Fruit fly (Drosophila melanogaster) whole organism, prepupa: ENCODE data around the gene tj.

Experiments
- CG10631 ChIP-seq: fragments of 200-800 bp; sonication (Bioruptor generic); optimal IDR thresholded peaks from 2 replicates; lab custom pipeline; 2016; ENCODE audit warnings: missing biosample characterization, missing genetic modification characterization
- CG10669 ChIP-seq: fragments of 200-800 bp; sonication (Bioruptor generic); optimal IDR thresholded peaks from 3 replicates; lab custom pipeline; 2018; ENCODE audit warnings: missing biosample characterization, mild to moderate bottlenecking, missing genetic modification characterization, moderate library complexity
- CG11294 ChIP-seq: fragments of 200-800 bp; sonication (Bioruptor generic); IDR thresholded peaks from 2 replicates; pipeline ENCODE4 v1.3.6; 2022; ENCODE audit warnings: missing biosample characterization, missing genetic modification characterization
- CG11902 ChIP-seq: fragments of 200-800 bp; sonication (Bioruptor generic); optimal IDR thresholded peaks from 3 replicates; lab custom pipeline; 2016; ENCODE audit warnings: missing biosample characterization, missing genetic modification characterization
- CG1621 ChIP-seq: fragments of 200-800 bp; sonication (Bioruptor generic); optimal IDR thresholded peaks from 3 replicates; lab custom pipeline; 2018; ENCODE audit warnings: missing biosample characterization, mild to moderate bottlenecking, missing genetic modification characterization
- CG31627 ChIP-seq: fragments of 200-800 bp; sonication (Bioruptor generic); optimal IDR thresholded peaks from 3 replicates; lab custom pipeline; 2016; ENCODE audit warnings: missing biosample characterization, missing genetic modification characterization
- CG34406 ChIP-seq: fragments of 200-800 bp; sonication (Bioruptor generic); optimal IDR thresholded peaks from 3 replicates; lab custom pipeline; 2016; ENCODE audit warnings: missing biosample characterization, missing genetic modification characterization
- CG3919 ChIP-seq: fragments of 200-800 bp; sonication (Bioruptor generic); optimal IDR thresholded peaks from 3 replicates; lab custom pipeline; 2016; ENCODE audit warnings: missing biosample characterization, missing genetic modification characterization
- CG4318 ChIP-seq: fragments of 200-800 bp; sonication (Bioruptor generic); optimal IDR thresholded peaks from 3 replicates; lab custom pipeline; 2017; ENCODE audit warnings: missing biosample characterization, mild to moderate bottlenecking, missing genetic modification characterization
- CG6276 ChIP-seq: fragments of 200-800 bp; sonication (Bioruptor generic); optimal IDR thresholded peaks from 2 replicates; lab custom pipeline; 2017; ENCODE audit warnings: missing biosample characterization, mild to moderate bottlenecking, missing genetic modification characterization
- CG8319 ChIP-seq: fragments of 200-800 bp; sonication (Bioruptor generic); optimal IDR thresholded peaks from 3 replicates; lab custom pipeline; 2016; ENCODE audit warnings: missing biosample characterization, missing genetic modification characterization
- CG8632 ChIP-seq: fragments of 200-800 bp; sonication (Bioruptor generic); optimal IDR thresholded peaks from 3 replicates; lab custom pipeline; 2016; ENCODE audit warnings: missing biosample characterization, missing genetic modification characterization
- CG9139 ChIP-seq: fragments of 200-800 bp; sonication (Bioruptor generic); optimal IDR thresholded peaks from 3 replicates; lab custom pipeline; 2017; ENCODE audit warnings: missing biosample characterization, mild to moderate bottlenecking, missing genetic modification characterization
- Eip75B ChIP-seq: fragments of 200-800 bp; sonication (Bioruptor generic); optimal IDR thresholded peaks from 3 replicates; lab custom pipeline; 2016; ENCODE audit warnings: missing biosample characterization, missing genetic modification characterization
- Eip93F ChIP-seq: fragments of 200-800 bp; sonication (Bioruptor generic); optimal IDR thresholded peaks from 2 replicates; lab custom pipeline; 2016; ENCODE audit warnings: missing biosample characterization, mild to moderate bottlenecking, missing genetic modification characterization
- Ets21C ChIP-seq: fragments of 200-800 bp; sonication (Bioruptor generic); optimal IDR thresholded peaks from 3 replicates; lab custom pipeline; 2016; ENCODE audit warnings: missing biosample characterization, missing genetic modification characterization
- Gug ChIP-seq: fragments of 200-800 bp; sonication (Bioruptor generic); IDR thresholded peaks from 2 replicates; pipeline ENCODE4 v1.3.6; 2022; ENCODE audit warnings: missing biosample characterization, missing genetic modification characterization
- Hr38 ChIP-seq: sonication (Bioruptor generic); optimal IDR thresholded peaks from 2 replicates; lab custom pipeline; 2016; ENCODE audit warnings: missing biosample characterization, missing genetic modification characterization
- Met ChIP-seq: fragments of 200-800 bp; sonication (Bioruptor generic); optimal IDR thresholded peaks from 3 replicates; lab custom pipeline; 2016; ENCODE audit warnings: missing biosample characterization, missing genetic modification characterization
- OdsH ChIP-seq: fragments of 200-800 bp; sonication (Bioruptor generic); optimal IDR thresholded peaks from 3 replicates; lab custom pipeline; 2016; ENCODE audit warnings: missing biosample characterization, missing genetic modification characterization
- Smox ChIP-seq: fragments of 200-800 bp; sonication (Bioruptor generic); optimal IDR thresholded peaks from 3 replicates; lab custom pipeline; 2016; ENCODE audit warnings: missing biosample characterization, missing genetic modification characterization
- Sox102F ChIP-seq: fragments of 200-800 bp; sonication (Bioruptor generic); optimal IDR thresholded peaks from 2 replicates; lab custom pipeline; 2016; ENCODE audit warnings: missing biosample characterization, mild to moderate bottlenecking, missing genetic modification characterization
- Sox14 ChIP-seq: fragments of 200-800 bp; sonication (Bioruptor generic); optimal IDR thresholded peaks from 3 replicates; lab custom pipeline; 2016; ENCODE audit warnings: missing biosample characterization, missing genetic modification characterization
- Sox15 ChIP-seq: fragments of 200-800 bp; sonication (Bioruptor generic); optimal IDR thresholded peaks from 3 replicates; lab custom pipeline; 2016; ENCODE audit warnings: missing biosample characterization, missing genetic modification characterization
- achi ChIP-seq: fragments of 200-800 bp; sonication (Bioruptor generic); optimal IDR thresholded peaks from 3 replicates; lab custom pipeline; 2016; ENCODE audit warnings: missing biosample characterization, missing genetic modification characterization
- acj6 ChIP-seq: fragments of 200-800 bp; sonication (Bioruptor generic); optimal IDR thresholded peaks from 3 replicates; lab custom pipeline; 2016; ENCODE audit warnings: missing biosample characterization, missing genetic modification characterization
- cyc ChIP-seq: fragments of 200-800 bp; sonication (Bioruptor generic); optimal IDR thresholded peaks from 3 replicates; lab custom pipeline; 2016; ENCODE audit warnings: missing biosample characterization, missing genetic modification characterization
- eg ChIP-seq: fragments of 200-800 bp; sonication (Bioruptor generic); IDR thresholded peaks from 3 replicates; pipeline ENCODE4 v1.3.6; 2022; ENCODE audit warnings: missing biosample characterization, missing genetic modification characterization
- esn ChIP-seq: fragments of 200-800 bp; sonication (Bioruptor generic); optimal IDR thresholded peaks from 2 replicates; lab custom pipeline; 2016; ENCODE audit warnings: missing biosample characterization, mild to moderate bottlenecking, missing genetic modification characterization, moderate library complexity
- fkh ChIP-seq: fragments of 200-800 bp; sonication (Bioruptor generic); optimal IDR thresholded peaks from 3 replicates; lab custom pipeline; 2017; ENCODE audit warnings: missing biosample characterization, mild to moderate bottlenecking, missing genetic modification characterization, moderate library complexity
- lz ChIP-seq: fragments of 200-800 bp; sonication (Bioruptor generic); optimal IDR thresholded peaks from 3 replicates; lab custom pipeline; 2016; ENCODE audit warnings: missing biosample characterization, missing genetic modification characterization
- net ChIP-seq: fragments of 200-800 bp; sonication (Bioruptor generic); optimal IDR thresholded peaks from 3 replicates; lab custom pipeline; 2016; ENCODE audit warnings: missing biosample characterization, missing genetic modification characterization
- pdm3 ChIP-seq: fragments of 200-800 bp; sonication (Bioruptor generic); optimal IDR thresholded peaks from 3 replicates; lab custom pipeline; 2016; ENCODE audit warnings: missing biosample characterization, missing genetic modification characterization
- spab ChIP-seq: fragments of 200-800 bp; sonication (Bioruptor generic); optimal IDR thresholded peaks from 2 replicates; lab custom pipeline; 2017; ENCODE audit warnings: missing biosample characterization, mild to moderate bottlenecking, missing genetic modification characterization, missing genetic modification reagents
- svp ChIP-seq: fragments of 200-800 bp; sonication (Bioruptor generic); peaks from one replicate; lab custom pipeline; 2016; ENCODE audit warnings: missing biosample characterization, missing genetic modification characterization
- topi ChIP-seq: fragments of 200-800 bp; sonication (Bioruptor generic); optimal IDR thresholded peaks from 3 replicates; lab custom pipeline; 2016; ENCODE audit warnings: missing biosample characterization, missing genetic modification characterization

tj gene

dm6 chr2L:19508361-19508918, 44.4 kb downstream of the tj start, which contains the start of gene cyst:
Gene cyst, minus strand, starts transcription at chr2L:19508764.
- peak; percentile 34 for TF ChIP-seq CG31627 (GFP tag; lab: Kevin White, UChicago)
- TF ChIP-seq Sox15 (GFP tag; lab: Kevin White, UChicago), result no peak
- TF ChIP-seq acj6, result no peak
- TF ChIP-seq esn (GFP tag; lab: Kevin White, UChicago), result peak; percentile 43
- no peak for TF ChIP-seq Sox102F (GFP tag; lab: Kevin White, UChicago)
- TF ChIP-seq CG11902 (GFP tag; lab: Kevin White, UChicago), result no peak
- TF ChIP-seq cyc (GFP tag; lab: Kevin White, UChicago), result peak; percentile 47
- no peak for TF ChIP-seq pdm3
- TF ChIP-seq Sox14 (GFP tag; lab: Kevin White, UChicago), result peak; percentile 36
- no peak for TF ChIP-seq CG11294 (GFP tag; lab: Robert Waterston, UW)
- TF ChIP-seq achi, result no peak
- no peak for TF ChIP-seq CG9139 (GFP tag; lab: Kevin White, UChicago)
- no peak for TF ChIP-seq fkh (GFP tag; lab: Kevin White, UChicago)
- TF ChIP-seq CG10631 (GFP tag; lab: Kevin White, UChicago), result no peak
- no peak for TF ChIP-seq CG6276 (GFP tag; lab: Kevin White, UChicago)
- 0 out of 3 replicates have a peak, but pooled peaks have one; percentile 37 for TF ChIP-seq eg (GFP tag; lab: Robert Waterston, UW)
- no peak for TF ChIP-seq OdsH

dm6 chr2L:19512184-19512583, 48.1 kb downstream of the tj start:
- no peak for TF ChIP-seq CG8319 (GFP tag; lab: Kevin White, UChicago)
- no peak for TF ChIP-seq lz (GFP tag; lab: Kevin White, UChicago)
- no peak for TF ChIP-seq net (GFP tag; lab: Kevin White, UChicago)
- no peak for TF ChIP-seq CG34406 (GFP tag; lab: Kevin White, UChicago)
- no peak for TF ChIP-seq cyc (GFP tag; lab: Kevin White, UChicago)
- no peak for TF ChIP-seq Sox15 (GFP tag; lab: Kevin White, UChicago)
- TF ChIP-seq svp (GFP tag; lab: Kevin White, UChicago), result no peak
- TF ChIP-seq Smox (GFP tag; lab: Kevin White, UChicago), result no peak
- TF ChIP-seq CG9139 (GFP tag; lab: Kevin White, UChicago), result no peak
- no peak for TF ChIP-seq CG11902 (GFP tag; lab: Kevin White, UChicago)
- TF ChIP-seq topi (GFP tag; lab: Kevin White, UChicago), result no peak
- TF ChIP-seq CG11294 (GFP tag; lab: Robert Waterston, UW), result no peak
- TF ChIP-seq Hr38, result no peak
- no peak for TF ChIP-seq CG3919 (GFP tag; lab: Kevin White, UChicago)
- TF ChIP-seq CG10631 (GFP tag; lab: Kevin White, UChicago), result no peak
- TF ChIP-seq CG8632, result no peak
- no peak for TF ChIP-seq spab
- no peak for TF ChIP-seq Gug (GFP tag; lab: Robert Waterston, UW)
- no peak for TF ChIP-seq Sox102F (GFP tag; lab: Kevin White, UChicago)
- TF ChIP-seq Eip93F (GFP tag; lab: Kevin White, UChicago), result no peak

- TF ChIP-seq pdm3 (no peak), CG1621 (tag; lab: Kevin White, UChicago) (no peak), achi (no peak), Ets21C (GFP tag; lab: Kevin White, UChicago) (no peak), CG10669 (GFP tag; lab: Kevin White, UChicago) (no peak), CG34406 (GFP tag; lab: Kevin White, UChicago) (no peak), Eip75B (no peak), Met (GFP tag; lab: Kevin White, UChicago) (no peak), CG4318 (GFP tag; lab: Kevin White, UChicago) (no peak), CG9139 (GFP tag; lab: Kevin White, UChicago) (no peak)
Measured at dm6 chr2L:19516062-19516461, 52.0 kb downstream of the tj start.
